Fruit fly (Drosophila melanogaster): ENCODE data around the gene CG10280.

CG10280 gene

DNA sequence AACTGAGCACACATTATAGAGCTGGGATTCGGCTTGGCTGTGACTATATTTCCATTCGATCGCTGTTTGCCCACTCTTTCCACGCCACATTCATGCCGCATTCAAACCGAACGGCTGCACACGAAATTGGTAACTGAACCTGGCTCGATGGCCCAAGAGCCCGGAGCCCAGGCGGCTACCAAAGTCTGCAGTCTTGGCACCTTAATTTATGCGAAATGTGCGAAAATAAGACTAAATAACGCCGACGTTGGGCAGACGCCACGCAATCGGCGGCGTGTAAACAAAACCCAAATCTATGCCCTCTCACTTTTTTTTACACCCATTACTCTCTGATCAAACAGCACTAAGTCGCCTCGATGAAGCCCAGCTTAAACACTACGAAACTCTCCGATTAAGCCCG is at the start of gene CG10280:
Gene CG10280, minus strand, starts transcription at position 101 of the 400 bp plus-strand sequence.
- TF ChIP-seq Myc (optimal IDR thresholded peaks at IDR 0.05) (no peak), insv (optimal IDR thresholded peaks at IDR 0.05) (no peak), h (optimal IDR thresholded peaks at IDR 0.05) (no peak), psq (optimal IDR thresholded peaks at IDR 0.05) (no peak), Sin3A (optimal IDR thresholded peaks at IDR 0.05) (no peak), ttk (optimal IDR thresholded peaks at IDR 0.05) (no peak)

DNA sequence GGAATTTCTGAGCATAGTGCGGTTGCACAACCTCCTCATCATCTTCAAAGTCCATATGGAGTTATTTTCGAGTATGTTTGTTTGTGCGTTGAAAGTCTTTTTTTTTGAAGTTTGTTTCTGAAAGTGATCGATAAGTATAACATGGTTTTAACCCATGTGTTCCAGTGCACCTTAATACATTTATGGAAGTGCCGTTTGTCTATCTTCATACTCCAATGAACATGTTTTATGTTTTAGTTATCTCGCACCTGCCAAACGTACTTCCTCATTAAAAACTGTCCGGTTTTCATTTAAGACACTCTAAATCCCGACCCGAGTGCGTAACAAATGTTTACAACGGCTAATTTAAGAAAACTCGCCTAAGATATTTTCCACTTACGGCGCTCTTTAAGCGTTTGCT is 45.7 kb upstream of the CG10280 start, which contains the start of gene CG15580:
Gene CG15580, minus strand, starts transcription at position 101 of the 400 bp plus-strand sequence.
- no peak for TF ChIP-seq insv (optimal IDR thresholded peaks at IDR 0.05)
- no peak for TF ChIP-seq Myc (optimal IDR thresholded peaks at IDR 0.05)
- TF ChIP-seq h (optimal IDR thresholded peaks at IDR 0.05) = no peak
- no peak for TF ChIP-seq Sin3A (optimal IDR thresholded peaks at IDR 0.05)
- TF ChIP-seq psq (optimal IDR thresholded peaks at IDR 0.05) = no peak
- no peak for TF ChIP-seq ttk (optimal IDR thresholded peaks at IDR 0.05)

DNA sequence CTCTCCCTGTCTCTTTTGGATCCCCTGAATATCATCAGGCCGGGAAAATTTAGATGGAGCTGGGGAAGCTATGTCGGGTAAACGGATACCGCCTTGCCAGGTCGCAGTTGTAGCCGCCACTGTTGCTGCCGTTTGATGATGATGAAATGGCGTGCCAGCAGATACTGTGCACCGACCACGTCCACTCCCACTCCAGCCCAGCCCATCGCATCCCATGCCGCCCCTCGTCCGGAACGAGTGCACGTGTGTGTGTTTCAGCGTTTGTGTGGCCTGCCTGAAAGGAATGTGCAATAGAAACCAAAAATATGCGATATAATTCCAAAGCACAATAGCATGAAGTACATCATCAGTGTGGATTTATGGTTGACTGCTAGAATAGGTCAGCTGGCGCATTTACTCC is 26.5 kb upstream of the CG10280 start:
- TF ChIP-seq h (optimal IDR thresholded peaks at IDR 0.05) (no peak), ttk (optimal IDR thresholded peaks at IDR 0.05) (no peak), Sin3A (optimal IDR thresholded peaks at IDR 0.05) (no peak), Myc (optimal IDR thresholded peaks at IDR 0.05) (no peak)

DNA sequence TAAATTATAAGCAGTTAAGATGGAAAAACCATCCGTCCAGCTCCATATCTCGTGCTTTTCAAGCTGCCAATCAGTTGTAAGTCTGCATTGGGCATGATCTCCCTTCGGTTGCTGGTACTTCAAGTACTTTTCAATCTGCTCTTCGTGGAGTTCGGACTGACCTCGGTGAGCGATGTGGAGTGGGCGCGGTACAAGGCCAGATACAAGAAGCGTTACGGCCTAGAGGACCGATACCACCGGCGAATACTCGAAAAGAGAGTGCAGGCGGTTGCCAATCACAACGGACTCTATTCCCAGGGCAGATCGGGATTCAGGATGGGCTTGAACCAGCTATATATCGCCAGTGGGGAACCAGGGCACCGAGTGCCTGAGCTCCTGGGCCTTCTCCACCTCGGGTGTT is 15.9 kb upstream of the CG10280 start:
- TF ChIP-seq Sin3A (optimal IDR thresholded peaks at IDR 0.05) = no peak
- TF ChIP-seq h (optimal IDR thresholded peaks at IDR 0.05) = no peak
- TF ChIP-seq insv (optimal IDR thresholded peaks at IDR 0.05) = no peak
- TF ChIP-seq psq (optimal IDR thresholded peaks at IDR 0.05) = no peak
- TF ChIP-seq Myc (optimal IDR thresholded peaks at IDR 0.05) = no peak
- TF ChIP-seq ttk (optimal IDR thresholded peaks at IDR 0.05) = no peak

DNA sequence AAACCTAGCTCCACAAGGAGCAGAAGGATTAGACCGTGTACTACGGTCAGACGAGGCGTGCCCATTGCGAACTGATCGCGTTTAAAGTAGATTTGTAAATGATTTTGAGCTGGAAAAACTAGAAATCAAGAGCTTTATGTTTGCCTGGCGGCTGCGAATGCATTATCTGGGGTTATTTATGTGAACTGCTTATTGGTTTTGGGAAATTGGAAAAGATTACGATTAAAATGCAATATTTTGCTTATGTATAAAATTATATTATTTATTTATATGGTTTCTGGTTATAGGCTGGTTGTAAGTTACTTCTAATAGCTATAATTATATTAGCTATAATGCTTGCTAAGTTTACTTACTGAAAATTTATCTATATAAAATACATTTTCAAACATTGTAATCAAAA is 15.4 kb upstream of the CG10280 start, which contains the start of gene CtsL3:
Gene CtsL3, minus strand, starts transcription at position 101 of the 400 bp plus-strand sequence.
- TF ChIP-seq h (optimal IDR thresholded peaks at IDR 0.05) (no peak), psq (optimal IDR thresholded peaks at IDR 0.05) (no peak), Sin3A (optimal IDR thresholded peaks at IDR 0.05) (no peak), Myc (optimal IDR thresholded peaks at IDR 0.05) (no peak)

DNA sequence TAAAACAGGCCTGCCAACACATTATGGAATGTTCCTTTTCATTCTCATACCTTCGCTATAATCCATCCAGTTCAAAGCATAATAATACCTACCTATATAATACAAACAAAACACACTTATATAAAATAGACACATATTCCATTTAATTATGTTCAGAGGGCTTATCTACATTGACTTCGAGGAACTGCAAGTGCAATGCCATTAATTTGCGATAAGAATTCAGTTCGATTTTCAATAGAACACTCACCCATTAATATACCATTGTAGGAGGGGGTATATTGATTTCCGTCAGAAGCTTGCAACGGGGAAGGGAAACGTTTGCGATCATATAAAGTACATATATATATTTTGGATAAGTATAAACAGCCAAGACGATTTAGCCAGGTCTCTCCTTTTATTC is 13.5 kb upstream of the CG10280 start:
- no peak for TF ChIP-seq ttk (optimal IDR thresholded peaks at IDR 0.05)
- TF ChIP-seq Sin3A (optimal IDR thresholded peaks at IDR 0.05) = no peak
- no peak for TF ChIP-seq Myc (optimal IDR thresholded peaks at IDR 0.05)
- no peak for TF ChIP-seq insv (optimal IDR thresholded peaks at IDR 0.05)
- TF ChIP-seq h (optimal IDR thresholded peaks at IDR 0.05) = no peak
- no peak for TF ChIP-seq psq (optimal IDR thresholded peaks at IDR 0.05)

DNA sequence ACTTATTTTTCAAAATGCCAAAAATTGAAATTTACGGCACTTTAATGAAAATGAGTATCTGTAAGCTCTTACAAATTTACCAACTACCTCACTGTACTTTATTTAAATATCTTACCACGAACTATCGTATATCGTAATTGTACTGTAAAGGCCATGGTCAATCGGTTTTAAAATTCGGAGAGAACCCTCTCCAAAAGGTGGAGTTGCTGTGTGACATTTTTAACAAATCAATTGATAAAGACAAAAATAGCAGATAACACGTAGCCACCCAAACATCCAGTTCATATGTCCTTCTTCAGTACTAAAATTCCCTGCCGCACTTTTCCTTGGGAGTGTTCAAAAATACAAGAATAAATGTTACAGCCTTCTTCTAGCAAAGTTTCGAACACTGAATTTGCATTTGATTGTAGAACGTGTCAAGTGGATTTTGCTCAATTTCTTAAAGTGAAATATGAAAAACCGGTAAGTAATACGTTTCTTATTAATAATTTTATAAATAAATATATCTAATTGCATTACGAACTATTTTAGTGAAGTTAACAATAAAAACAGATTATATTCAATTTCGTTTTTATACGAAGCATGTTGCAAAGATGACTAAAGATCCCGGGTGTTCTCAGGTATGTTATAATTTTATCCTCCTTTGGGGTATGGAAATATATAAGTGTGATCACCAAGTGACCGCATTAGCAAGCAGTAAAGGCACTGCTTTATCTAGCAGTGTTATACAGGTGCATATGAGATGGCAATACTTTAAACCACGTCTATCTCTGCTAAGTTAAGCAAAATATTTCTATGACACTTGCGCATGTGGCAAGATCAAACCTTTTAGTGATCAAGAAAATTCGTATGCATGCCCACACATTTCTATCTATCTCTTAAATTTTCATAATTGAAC is 2.0 kb downstream of the CG10280 start:
- TF ChIP-seq Myc (optimal IDR thresholded peaks at IDR 0.05) = no peak
- TF ChIP-seq insv (optimal IDR thresholded peaks at IDR 0.05) = no peak
- no peak for TF ChIP-seq h (optimal IDR thresholded peaks at IDR 0.05)
- no peak for TF ChIP-seq psq (optimal IDR thresholded peaks at IDR 0.05)
- TF ChIP-seq ttk (optimal IDR thresholded peaks at IDR 0.05) = no peak
- no peak for TF ChIP-seq Sin3A (optimal IDR thresholded peaks at IDR 0.05)

DNA sequence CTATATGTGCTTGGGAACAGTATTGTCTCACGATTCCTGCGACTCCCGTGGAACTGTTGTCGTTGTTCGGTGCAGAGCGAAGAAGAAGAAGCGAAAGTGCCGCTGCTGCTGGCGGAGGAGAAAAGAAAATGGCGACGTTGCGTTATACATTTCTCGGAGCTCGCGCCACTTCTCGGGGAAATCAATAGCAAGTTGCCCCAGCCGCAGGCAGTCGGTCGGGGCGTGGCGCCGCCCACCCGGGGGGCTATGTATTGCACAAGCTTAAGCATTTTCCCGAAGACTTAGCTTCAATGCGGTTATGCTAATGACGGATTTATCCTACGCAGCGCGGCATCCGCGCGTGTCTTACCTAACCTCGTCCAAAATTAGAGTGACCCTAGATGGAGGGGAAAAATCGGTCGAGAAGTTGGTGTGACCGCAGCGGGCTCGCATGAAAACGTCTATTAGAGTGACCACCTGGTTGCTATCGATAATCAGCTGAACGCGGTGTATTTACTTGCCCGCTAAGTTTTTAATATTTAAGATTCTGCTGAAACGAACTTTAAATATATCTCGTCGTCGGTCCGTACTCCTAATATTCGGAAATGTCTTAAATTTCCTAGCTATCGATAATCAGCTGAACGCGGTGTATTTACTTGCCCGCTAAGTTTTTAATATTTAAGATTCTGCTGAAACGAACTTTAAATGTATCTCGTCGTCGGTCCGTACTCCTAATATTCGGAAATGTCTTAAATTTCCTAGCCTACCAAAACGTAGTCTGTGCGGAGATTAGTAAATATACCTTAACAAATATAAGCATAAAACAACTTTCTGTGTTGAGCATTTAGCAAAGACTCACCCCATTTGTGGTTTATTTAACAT is 3.3 kb downstream of the CG10280 start, which contains the start of gene Rm62:
Gene Rm62, minus strand, starts transcription at position 378 of the 861 bp plus-strand sequence.
- no peak for TF ChIP-seq Myc (optimal IDR thresholded peaks at IDR 0.05)

DNA sequence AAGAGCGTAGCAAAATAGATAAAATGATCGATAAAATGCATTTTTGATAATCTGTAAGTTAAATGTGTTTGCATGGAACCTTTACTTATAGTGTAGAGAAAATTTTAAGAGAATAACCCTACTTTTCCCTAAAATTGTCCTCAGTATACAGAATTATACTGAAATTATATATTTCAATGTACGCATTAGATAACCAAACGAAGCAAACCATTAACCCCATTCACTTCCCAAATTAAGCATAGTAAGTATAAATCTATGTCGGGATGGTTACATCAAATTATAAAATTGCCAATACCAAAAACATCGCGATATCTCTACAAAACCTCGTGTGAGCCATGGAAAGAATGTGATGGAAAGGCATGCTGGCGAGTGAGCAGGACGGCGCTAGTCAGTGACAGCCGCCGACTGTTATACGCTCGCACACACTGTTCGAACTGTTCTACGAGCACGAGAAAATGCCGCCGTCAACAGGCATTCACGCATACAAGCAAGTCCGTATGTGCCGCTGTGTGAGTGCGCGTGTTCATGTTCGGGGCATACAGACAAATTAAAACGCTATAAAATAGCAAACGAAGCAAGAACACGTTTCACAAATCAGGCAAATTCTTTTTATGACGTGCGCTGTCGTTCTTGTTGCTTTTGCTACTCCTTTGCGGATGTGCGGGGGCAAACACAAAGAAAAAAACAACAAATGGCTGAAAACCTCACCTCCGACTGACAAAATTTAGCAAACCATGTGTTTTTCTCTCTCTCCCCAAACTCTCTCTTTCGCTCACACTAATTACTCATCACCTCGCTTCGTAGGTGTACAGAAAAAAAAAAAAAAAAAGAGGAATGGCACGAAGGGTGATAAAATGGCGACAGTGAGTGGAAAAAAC is 4.4 kb downstream of the CG10280 start:
- TF ChIP-seq h (optimal IDR thresholded peaks at IDR 0.05) (no peak), psq (optimal IDR thresholded peaks at IDR 0.05) (no peak), Sin3A (optimal IDR thresholded peaks at IDR 0.05) (no peak)

DNA sequence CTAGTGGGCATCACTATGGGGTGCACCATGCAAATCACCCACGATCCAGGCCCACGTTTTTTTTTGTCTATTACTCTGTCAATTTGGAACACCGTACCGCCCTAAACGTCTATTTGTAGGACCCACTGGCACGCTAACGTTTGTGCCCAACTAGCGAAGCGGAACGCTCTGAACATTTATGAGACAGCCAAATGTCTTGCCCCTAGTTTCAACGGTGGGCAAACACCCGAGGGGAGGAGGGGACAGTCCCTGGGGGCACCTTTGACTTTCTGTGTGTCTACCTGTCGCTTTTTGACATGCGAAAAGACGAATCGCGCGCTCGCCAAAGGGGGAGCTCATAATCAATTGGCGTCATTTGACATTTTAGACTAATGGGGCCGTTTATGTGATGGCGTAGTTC is 5.1 kb downstream of the CG10280 start:
- no peak for TF ChIP-seq insv (optimal IDR thresholded peaks at IDR 0.05)
- no peak for TF ChIP-seq Sin3A (optimal IDR thresholded peaks at IDR 0.05)
- no peak for TF ChIP-seq Myc (optimal IDR thresholded peaks at IDR 0.05)
- no peak for TF ChIP-seq h (optimal IDR thresholded peaks at IDR 0.05)
- TF ChIP-seq psq (optimal IDR thresholded peaks at IDR 0.05) = no peak
- TF ChIP-seq ttk (optimal IDR thresholded peaks at IDR 0.05) = no peak

DNA sequence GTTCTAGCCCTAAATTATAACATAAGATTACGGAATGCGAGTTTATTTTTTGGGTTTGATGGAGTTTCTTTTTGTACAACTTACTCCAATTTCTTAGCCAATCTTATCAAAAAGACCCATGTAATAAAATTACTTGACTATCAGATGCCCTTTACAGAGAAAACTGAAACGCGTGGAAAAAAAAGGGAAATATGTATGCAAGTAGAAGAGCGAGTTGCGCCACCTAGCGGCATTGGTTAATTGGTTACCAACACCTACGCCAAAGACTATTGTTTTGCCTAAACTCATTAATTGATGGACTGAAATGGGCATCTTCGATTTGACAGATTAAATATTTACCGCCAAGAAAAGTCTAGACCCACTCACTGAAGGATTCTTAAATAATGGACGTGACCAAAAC is 12.9 kb downstream of the CG10280 start:
- TF ChIP-seq Myc (optimal IDR thresholded peaks at IDR 0.05) (no peak), psq (optimal IDR thresholded peaks at IDR 0.05) (no peak), insv (optimal IDR thresholded peaks at IDR 0.05) (no peak), Sin3A (optimal IDR thresholded peaks at IDR 0.05) (no peak), h (optimal IDR thresholded peaks at IDR 0.05) (no peak), ttk (optimal IDR thresholded peaks at IDR 0.05) (no peak)

Data from Kc167 (cell line).